Worm (Caenorhabditis elegans): ENCODE data around the gene fbxa-165.

ce11 chrII:1657202-1657601, 40.9 kb upstream of the fbxa-165 start, which contains the start of gene ZC204.12:
- no peak for TF ChIP-seq zim-3 (tag; optimal IDR thresholded peaks at IDR 0.05)
- TF ChIP-seq efl-1 (GFP tag; optimal IDR thresholded peaks at IDR 0.05), result no peak
- no peak for TF ChIP-seq ztf-25 (GFP tag; IDR thresholded peaks at IDR 0.05)

Measured in whole organism, young adult.